Worm (Caenorhabditis elegans): ENCODE data around the gene C54G10.1.

The C54G10.1 gene

ce11 chrV:14658131-14658530, 17.2 kb downstream of the C54G10.1 start, which contains the start of gene slc-25A29:
Gene slc-25A29 (minus strand): TSS chrV:14658175.
- TF ChIP-seq ztf-29 (GFP tag; IDR thresholded peaks at IDR 0.05) (no peak), T22C8.4 (GFP tag; IDR thresholded peaks at IDR 0.05) (no peak), flt-1 (GFP tag; IDR thresholded peaks at IDR 0.05) (no peak), tab-1 (GFP tag; IDR thresholded peaks at IDR 0.05) (no peak), med-1 (GFP tag; optimal IDR thresholded peaks at IDR 0.05; ENCODE audit: insufficient read depth) (no peak), cog-1 (tag; optimal IDR thresholded peaks at IDR 0.05) (no peak), ztf-23 (GFP tag; IDR thresholded peaks at IDR 0.05) (no peak), klf-2 (GFP tag; conservative IDR thresholded peaks at IDR 0.05) (no peak)

ce11 chrV:14659595-14659994, 18.7 kb downstream of the C54G10.1 start:
- TF ChIP-seq flt-1 (GFP tag; IDR thresholded peaks at IDR 0.05) (no peak), tab-1 (GFP tag; IDR thresholded peaks at IDR 0.05) (no peak), T22C8.4 (GFP tag; IDR thresholded peaks at IDR 0.05) (no peak), ref-1 (GFP tag; conservative IDR thresholded peaks at IDR 0.05) (no peak), ztf-29 (GFP tag; IDR thresholded peaks at IDR 0.05) (no peak), klf-2 (GFP tag; conservative IDR thresholded peaks at IDR 0.05) (no peak)

ce11 chrV:14660608-14661355, 19.9 kb downstream of the C54G10.1 start, which contains the start of gene srh-17:
Gene srh-17 (plus strand): TSS chrV:14661305.
- no peak for TF ChIP-seq T22C8.4 (GFP tag; IDR thresholded peaks at IDR 0.05)
- TF ChIP-seq ztf-23 (GFP tag; IDR thresholded peaks at IDR 0.05), result no peak
- TF ChIP-seq flt-1 (GFP tag; IDR thresholded peaks at IDR 0.05), result no peak
- no peak for TF ChIP-seq tab-1 (GFP tag; IDR thresholded peaks at IDR 0.05)
- TF ChIP-seq ref-1 (GFP tag; conservative IDR thresholded peaks at IDR 0.05), result no peak
- no peak for TF ChIP-seq klf-2 (GFP tag; conservative IDR thresholded peaks at IDR 0.05)
- TF ChIP-seq cog-1 (tag; optimal IDR thresholded peaks at IDR 0.05), result no peak
- TF ChIP-seq med-1 (GFP tag; optimal IDR thresholded peaks at IDR 0.05; ENCODE audit: insufficient read depth), result no peak
- no peak for TF ChIP-seq ztf-29 (GFP tag; IDR thresholded peaks at IDR 0.05)

- TF ChIP-seq T22C8.4 (GFP tag; IDR thresholded peaks at IDR 0.05) (no peak), cog-1 (tag; optimal IDR thresholded peaks at IDR 0.05) (no peak), klf-2 (GFP tag; conservative IDR thresholded peaks at IDR 0.05) (no peak), ztf-29 (GFP tag; IDR thresholded peaks at IDR 0.05) (no peak), med-1 (GFP tag; optimal IDR thresholded peaks at IDR 0.05; ENCODE audit: insufficient read depth) (no peak), ztf-23 (GFP tag; IDR thresholded peaks at IDR 0.05) (no peak), flt-1 (GFP tag; IDR thresholded peaks at IDR 0.05) (no peak), ref-1 (GFP tag; conservative IDR thresholded peaks at IDR 0.05) (no peak), tab-1 (GFP tag; IDR thresholded peaks at IDR 0.05) (no peak)
Measured at ce11 chrV:14663006-14663405, 22.1 kb downstream of the C54G10.1 start, which contains the start of gene C47E8.9. Gene C47E8.9 (plus strand): TSS chrV:14663306.

- no peak for TF ChIP-seq klf-2 (GFP tag; conservative IDR thresholded peaks at IDR 0.05)
- TF ChIP-seq med-1 (GFP tag; optimal IDR thresholded peaks at IDR 0.05; ENCODE audit: insufficient read depth), result no peak
- no peak for TF ChIP-seq ztf-29 (GFP tag; IDR thresholded peaks at IDR 0.05)
- TF ChIP-seq flt-1 (GFP tag; IDR thresholded peaks at IDR 0.05), result no peak
Measured at ce11 chrV:14665728-14666127, 24.8 kb downstream of the C54G10.1 start, which contains the start of gene C47E8.1. Gene C47E8.1 (plus strand): TSS chrV:14666028.

- TF ChIP-seq ztf-29 (GFP tag; IDR thresholded peaks at IDR 0.05) (no peak), ztf-23 (GFP tag; IDR thresholded peaks at IDR 0.05) (no peak), ref-1 (GFP tag; conservative IDR thresholded peaks at IDR 0.05) (no peak), tab-1 (GFP tag; IDR thresholded peaks at IDR 0.05) (no peak), T22C8.4 (GFP tag; IDR thresholded peaks at IDR 0.05) (no peak), cog-1 (tag; optimal IDR thresholded peaks at IDR 0.05) (no peak)
Measured at ce11 chrV:14678298-14678697, 37.4 kb downstream of the C54G10.1 start.

ce11 chrV:14680014-14680413, 39.1 kb downstream of the C54G10.1 start, which contains the start of gene C47E8.3:
Gene C47E8.3 (plus strand): TSS chrV:14680314.
- TF ChIP-seq klf-2 (GFP tag; conservative IDR thresholded peaks at IDR 0.05), result no peak
- no peak for TF ChIP-seq med-1 (GFP tag; optimal IDR thresholded peaks at IDR 0.05; ENCODE audit: insufficient read depth)
- no peak for TF ChIP-seq ztf-29 (GFP tag; IDR thresholded peaks at IDR 0.05)
- TF ChIP-seq flt-1 (GFP tag; IDR thresholded peaks at IDR 0.05), result no peak
- no peak for TF ChIP-seq cog-1 (tag; optimal IDR thresholded peaks at IDR 0.05)
- no peak for TF ChIP-seq ref-1 (GFP tag; conservative IDR thresholded peaks at IDR 0.05)
- TF ChIP-seq ztf-23 (GFP tag; IDR thresholded peaks at IDR 0.05), result no peak
- no peak for TF ChIP-seq T22C8.4 (GFP tag; IDR thresholded peaks at IDR 0.05)
- no peak for TF ChIP-seq tab-1 (GFP tag; IDR thresholded peaks at IDR 0.05)

ce11 chrV:14682870-14683269, 42.0 kb downstream of the C54G10.1 start:
- TF ChIP-seq ztf-23 (GFP tag; IDR thresholded peaks at IDR 0.05) (no peak), klf-2 (GFP tag; conservative IDR thresholded peaks at IDR 0.05) (no peak), flt-1 (GFP tag; IDR thresholded peaks at IDR 0.05) (no peak), T22C8.4 (GFP tag; IDR thresholded peaks at IDR 0.05) (no peak), med-1 (GFP tag; optimal IDR thresholded peaks at IDR 0.05; ENCODE audit: insufficient read depth) (no peak), tab-1 (GFP tag; IDR thresholded peaks at IDR 0.05) (no peak), ztf-29 (GFP tag; IDR thresholded peaks at IDR 0.05) (no peak), cog-1 (tag; optimal IDR thresholded peaks at IDR 0.05) (no peak), ref-1 (GFP tag; conservative IDR thresholded peaks at IDR 0.05) (no peak)

- TF ChIP-seq flt-1 (GFP tag; IDR thresholded peaks at IDR 0.05), result no peak
Measured at ce11 chrV:14683291-14683690, 42.4 kb downstream of the C54G10.1 start.

ce11 chrV:14683926-14684325, 43.0 kb downstream of the C54G10.1 start:
- no peak for TF ChIP-seq ztf-29 (GFP tag; IDR thresholded peaks at IDR 0.05)
- TF ChIP-seq med-1 (GFP tag; optimal IDR thresholded peaks at IDR 0.05; ENCODE audit: insufficient read depth), result no peak
- no peak for TF ChIP-seq ref-1 (GFP tag; conservative IDR thresholded peaks at IDR 0.05)
- TF ChIP-seq flt-1 (GFP tag; IDR thresholded peaks at IDR 0.05), result no peak
- no peak for TF ChIP-seq tab-1 (GFP tag; IDR thresholded peaks at IDR 0.05)
- TF ChIP-seq T22C8.4 (GFP tag; IDR thresholded peaks at IDR 0.05), result no peak
- no peak for TF ChIP-seq cog-1 (tag; optimal IDR thresholded peaks at IDR 0.05)
- no peak for TF ChIP-seq klf-2 (GFP tag; conservative IDR thresholded peaks at IDR 0.05)
- TF ChIP-seq ztf-23 (GFP tag; IDR thresholded peaks at IDR 0.05), result no peak

Data from whole organism, midembryonic.